Worm (Caenorhabditis elegans) whole organism, L4 larva: Measurements from ENCODE around the gene M03A1.3.

ENCODE experiments used
- D1046.2 ChIP-seq: fragments of 200-800 bp; sonication (Bioruptor generic); IDR thresholded peaks from 2 replicates; pipeline ENCODE4 v1.3.6; 2022; ENCODE audit warnings: missing genetic modification characterization, missing compliant biosample characterization
- F26F4.8 ChIP-seq: fragments of 200-800 bp; sonication (Bioruptor generic); conservative IDR thresholded peaks from 2 replicates; pipeline ENCODE4 v1.3.6; 2022; ENCODE audit warnings: missing genetic modification characterization, missing compliant biosample characterization
- F37D6.2 ChIP-seq: sonication (generic microtip); optimal IDR thresholded peaks from 2 replicates; lab custom pipeline; 2016; ENCODE audit warnings: mild to moderate bottlenecking, missing genetic modification characterization, missing compliant biosample characterization
- Y105C5A.15 ChIP-seq: fragments of 200-800 bp; sonication (Bioruptor generic); IDR thresholded peaks from 2 replicates; pipeline ENCODE4 v1.3.6; 2022; ENCODE audit warnings: missing genetic modification characterization, missing compliant biosample characterization
- aly-2 ChIP-seq: sonication (generic microtip); optimal IDR thresholded peaks from 2 replicates; lab custom pipeline; 2018; ENCODE audit warnings: missing biosample characterization, missing genetic modification characterization
- ama-1 ChIP-seq: fragments of 150-350 bp; optimal IDR thresholded peaks from 2 replicates; lab custom pipeline; 2014; ENCODE audit warnings: inconsistent platforms, mixed read lengths
- attf-4 ChIP-seq: sonication (generic microtip); optimal IDR thresholded peaks from 3 replicates; lab custom pipeline; 2017; ENCODE audit warnings: missing biosample characterization, missing genetic modification characterization
- ceh-28 ChIP-seq: fragments of 150-350 bp; optimal IDR thresholded peaks from 2 replicates; lab custom pipeline; 2014; ENCODE audit warnings: missing biosample characterization, missing genetic modification reagents, missing genetic modification characterization
- ceh-32 ChIP-seq: sonication (generic microtip); optimal IDR thresholded peaks from 2 replicates; lab custom pipeline; 2016; ENCODE audit warnings: mild to moderate bottlenecking, missing genetic modification characterization, missing compliant biosample characterization; ENCODE audit not compliant: poor library complexity
- ceh-62 ChIP-seq: sonication (generic microtip); optimal IDR thresholded peaks from 2 replicates; lab custom pipeline; 2017; ENCODE audit warnings: missing biosample characterization, missing genetic modification characterization
- ceh-82 ChIP-seq: sonication (generic microtip); optimal IDR thresholded peaks from 2 replicates; lab custom pipeline; 2017; ENCODE audit warnings: missing biosample characterization, missing genetic modification characterization
- ctbp-1 ChIP-seq: fragments of 200-800 bp; sonication (Bioruptor generic); IDR thresholded peaks from 2 replicates; pipeline ENCODE4 v1.3.6; 2022; ENCODE audit warnings: missing genetic modification reagents, missing genetic modification characterization, missing compliant biosample characterization
- daf-12 ChIP-seq: fragments of 150-350 bp; optimal IDR thresholded peaks from 2 replicates; lab custom pipeline; 2014; ENCODE audit warnings: missing biosample characterization, missing genetic modification reagents, missing genetic modification characterization
- daf-16 ChIP-seq, 3 experiments: sonication (generic microtip); optimal IDR thresholded peaks; 2 replicates each; lab custom pipeline; 2016 to 2017; ENCODE audit warnings: missing genetic modification characterization in 3 of 3, missing genetic modification reagents in 3 of 3, mild to moderate bottlenecking in 2 of 3, missing compliant biosample characterization in 2 of 3, missing biosample characterization in 1 of 3, moderate library complexity in 1 of 3
- daf-8 ChIP-seq: fragments of 200-800 bp; sonication (Bioruptor generic); IDR thresholded peaks from 2 replicates; pipeline ENCODE4 v1.3.6; 2022; ENCODE audit warnings: missing genetic modification characterization, missing compliant biosample characterization
- dmd-6 ChIP-seq: fragments of 200-800 bp; sonication (Bioruptor generic); IDR thresholded peaks from 2 replicates; pipeline ENCODE4 v1.3.6; 2022; ENCODE audit warnings: missing genetic modification reagents, missing genetic modification characterization, missing compliant biosample characterization
- duxl-1 ChIP-seq: sonication (generic microtip); optimal IDR thresholded peaks from 2 replicates; lab custom pipeline; 2016; ENCODE audit warnings: mild to moderate bottlenecking, missing genetic modification characterization, moderate library complexity, missing compliant biosample characterization; ENCODE audit not compliant: poor library complexity
- dve-1 ChIP-seq: sonication (generic microtip); optimal IDR thresholded peaks from 2 replicates; lab custom pipeline; 2017; ENCODE audit warnings: antibody characterized with exemption, mild to moderate bottlenecking, missing genetic modification characterization, missing compliant biosample characterization; ENCODE audit not compliant: insufficient read depth
- fkh-10 ChIP-seq: fragments of 150-350 bp; optimal IDR thresholded peaks from 2 replicates; lab custom pipeline; 2014; ENCODE audit warnings: missing biosample characterization, missing genetic modification reagents, missing genetic modification characterization
- hif-1 ChIP-seq, 2 experiments: sonication (generic microtip); optimal IDR thresholded peaks; 2 replicates each; lab custom pipeline; 2016 to 2017; ENCODE audit warnings: missing compliant biosample characterization in 2 of 2, missing genetic modification characterization in 2 of 2, missing genetic modification reagents in 2 of 2, missing genotype in 2 of 2, mild to moderate bottlenecking in 1 of 2
- hlh-30 ChIP-seq: sonication (generic microtip); optimal IDR thresholded peaks from 2 replicates; lab custom pipeline; 2017; ENCODE audit warnings: antibody characterized with exemption, mild to moderate bottlenecking, missing genetic modification characterization, missing compliant biosample characterization; ENCODE audit not compliant: insufficient read depth
- lim-7 ChIP-seq: fragments of 200-800 bp; sonication (Bioruptor generic); IDR thresholded peaks from 2 replicates; pipeline ENCODE4 v1.3.6; 2022; ENCODE audit warnings: missing genetic modification characterization, missing compliant biosample characterization
- lin-1 ChIP-seq: fragments of 200-800 bp; sonication (Bioruptor generic); IDR thresholded peaks from 2 replicates; pipeline ENCODE4 v1.3.6; 2022; ENCODE audit warnings: missing genetic modification reagents, missing genetic modification characterization, missing compliant biosample characterization
- lin-15B ChIP-seq: fragments of 150-350 bp; sonication (generic microtip); optimal IDR thresholded peaks from 3 replicates; lab custom pipeline; 2014; ENCODE audit warnings: missing biosample characterization, missing genetic modification characterization
- lin-29 ChIP-seq: fragments of 200-800 bp; sonication (Bioruptor generic); IDR thresholded peaks from 2 replicates; pipeline ENCODE4 v1.3.6; 2022; ENCODE audit warnings: missing genetic modification reagents, missing genetic modification characterization, missing compliant biosample characterization
- lin-39 ChIP-seq: fragments of 150-350 bp; optimal IDR thresholded peaks from 2 replicates; lab custom pipeline; 2014; ENCODE audit warnings: missing biosample characterization, missing genetic modification reagents, missing genetic modification characterization
- lir-3 ChIP-seq: sonication (generic microtip); optimal IDR thresholded peaks from 2 replicates; lab custom pipeline; 2016; ENCODE audit warnings: mild to moderate bottlenecking, missing genetic modification characterization, missing compliant biosample characterization
- lsy-2 ChIP-seq, 2 experiments: fragments of 150-350 bp in 1 of 2; sonication (generic microtip) in 1 of 2; optimal IDR thresholded peaks; 2 replicates each; lab custom pipeline; 2014 to 2017; ENCODE audit warnings: missing biosample characterization in 2 of 2, missing genetic modification characterization in 2 of 2
- madf-5 ChIP-seq, 2 experiments: fragments of 200-800 bp; sonication (Bioruptor generic); IDR thresholded peaks; 2 replicates each; pipeline ENCODE4 v1.3.6; 2022; ENCODE audit warnings: missing compliant biosample characterization in 2 of 2, missing genetic modification characterization in 2 of 2
- mdt-29 ChIP-seq: fragments of 200-800 bp; sonication (Bioruptor generic); IDR thresholded peaks from 2 replicates; pipeline ENCODE4 v1.3.6; 2022; ENCODE audit warnings: missing genetic modification reagents, missing genetic modification characterization, missing compliant biosample characterization
- mes-2 ChIP-seq: sonication (generic microtip); optimal IDR thresholded peaks from 2 replicates; lab custom pipeline; 2016; ENCODE audit warnings: missing genotype, mild to moderate bottlenecking, missing genetic modification characterization, missing compliant biosample characterization; ENCODE audit not compliant: poor library complexity, severe bottlenecking
- mxl-2 ChIP-seq: fragments of 200-800 bp; sonication (Bioruptor generic); conservative IDR thresholded peaks from 2 replicates; pipeline ENCODE4 v1.3.6; 2022; ENCODE audit warnings: missing genetic modification reagents, missing genetic modification characterization, missing compliant biosample characterization
- nhr-111 ChIP-seq: fragments of 200-800 bp; sonication (Bioruptor generic); optimal IDR thresholded peaks from 2 replicates; lab custom pipeline; 2018; ENCODE audit warnings: mild to moderate bottlenecking, missing genetic modification characterization, missing compliant biosample characterization
- nhr-237 ChIP-seq: sonication (generic microtip); optimal IDR thresholded peaks from 2 replicates; lab custom pipeline; 2017; ENCODE audit warnings: missing biosample characterization, missing genetic modification characterization
- nhr-25 ChIP-seq: sonication (generic microtip); optimal IDR thresholded peaks from 2 replicates; lab custom pipeline; 2017; ENCODE audit warnings: missing genetic modification characterization, mild to moderate bottlenecking, missing compliant biosample characterization, antibody characterized with exemption, moderate library complexity, borderline replicate concordance; ENCODE audit not compliant: insufficient read depth
- nhr-28 ChIP-seq: fragments of 150-350 bp; optimal IDR thresholded peaks from 2 replicates; lab custom pipeline; 2014; ENCODE audit warnings: missing biosample characterization, missing genetic modification characterization
- nhr-6 ChIP-seq: fragments of 150-350 bp; optimal IDR thresholded peaks from 2 replicates; lab custom pipeline; 2014; ENCODE audit warnings: missing biosample characterization, missing genetic modification characterization
- nhr-77 ChIP-seq: fragments of 150-350 bp; optimal IDR thresholded peaks from 2 replicates; lab custom pipeline; 2014; ENCODE audit warnings: missing biosample characterization, missing genetic modification characterization
- php-3 ChIP-seq: fragments of 200-800 bp; sonication (Bioruptor generic); IDR thresholded peaks from 2 replicates; pipeline ENCODE4 v1.3.6; 2022; ENCODE audit warnings: missing genetic modification reagents, missing genetic modification characterization, missing compliant biosample characterization
- rbr-2 ChIP-seq: sonication (generic microtip); optimal IDR thresholded peaks from 2 replicates; lab custom pipeline; 2016; ENCODE audit warnings: missing genotype, missing genetic modification characterization, missing compliant biosample characterization
- sdz-12 ChIP-seq: fragments of 200-800 bp; sonication (Bioruptor generic); optimal IDR thresholded peaks from 2 replicates; lab custom pipeline; 2018; ENCODE audit warnings: mild to moderate bottlenecking, missing genetic modification characterization, missing compliant biosample characterization
- set-16 ChIP-seq: fragments of 200-800 bp; sonication (Bioruptor generic); IDR thresholded peaks from 2 replicates; pipeline ENCODE4 v1.3.6; 2022; ENCODE audit warnings: missing genetic modification reagents, missing genetic modification characterization, missing compliant biosample characterization
- skn-1 ChIP-seq: fragments of 150-350 bp; optimal IDR thresholded peaks from 2 replicates; lab custom pipeline; 2014; ENCODE audit warnings: missing biosample characterization, missing genetic modification characterization
- spr-1 ChIP-seq: sonication (generic microtip); optimal IDR thresholded peaks from 2 replicates; lab custom pipeline; 2016; ENCODE audit warnings: mild to moderate bottlenecking, missing genetic modification characterization, missing compliant biosample characterization
- tra-1 ChIP-seq: fragments of 200-800 bp; sonication (Bioruptor generic); IDR thresholded peaks from 2 replicates; pipeline ENCODE4 v1.3.6; 2022; ENCODE audit warnings: missing genetic modification reagents, missing genetic modification characterization, missing compliant biosample characterization
- unc-130 ChIP-seq: sonication (generic microtip); optimal IDR thresholded peaks from 2 replicates; lab custom pipeline; 2016; ENCODE audit warnings: missing genetic modification reagents, missing genetic modification characterization, missing compliant biosample characterization
- zfp-2 ChIP-seq: sonication (generic microtip); optimal IDR thresholded peaks from 2 replicates; lab custom pipeline; 2016; ENCODE audit warnings: mild to moderate bottlenecking, missing genetic modification characterization, missing compliant biosample characterization
- zfp-3 ChIP-seq: fragments of 200-800 bp; sonication (Bioruptor generic); conservative IDR thresholded peaks from 2 replicates; pipeline ENCODE4 v1.3.6; 2022; ENCODE audit warnings: missing genetic modification reagents, missing genetic modification characterization, missing compliant biosample characterization
- zip-11 ChIP-seq: fragments of 200-800 bp; sonication (Bioruptor generic); IDR thresholded peaks from 2 replicates; pipeline ENCODE4 v1.3.6; 2022; ENCODE audit warnings: missing genetic modification characterization, missing compliant biosample characterization
- zip-2 ChIP-seq: fragments of 150-350 bp; optimal IDR thresholded peaks from 2 replicates; lab custom pipeline; 2014; ENCODE audit warnings: missing biosample characterization, missing genetic modification characterization
- ztf-7 ChIP-seq: fragments of 150-350 bp; optimal IDR thresholded peaks from 2 replicates; lab custom pipeline; 2014; ENCODE audit warnings: missing biosample characterization, missing genetic modification characterization

M03A1.3 gene

ce11 chrII:4603035-4603434 is 45.4 kb downstream of the M03A1.3 start, which contains the start of gene F35D11.4:
TSS of gene F35D11.4 (plus strand) at chrII:4603427.
- TF ChIP-seq lin-29 (GFP tag; lab: Robert Waterston, UW) (no peak), lir-3 (tag; lab: Kevin White, UChicago) (no peak), ctbp-1 (no peak), mxl-2 (0 out of 2 replicates have a peak, but pooled peaks have one; percentile 19), fkh-10 (GFP tag; lab: Kevin White, UChicago) (no peak), ztf-7 (tag; lab: Kevin White, UChicago) (no peak), zfp-3 (GFP tag; lab: Robert Waterston, UW) (no peak), Y105C5A.15 (GFP tag; lab: Robert Waterston, UW) (no peak), spr-1 (tag; lab: Kevin White, UChicago) (no peak), daf-8 (no peak), ceh-82 (tag; lab: Kevin White, UChicago) (no peak), sdz-12 (GFP tag; lab: Kevin White, UChicago) (no peak), D1046.2 (GFP tag; lab: Robert Waterston, UW) (no peak), nhr-6 (peak; percentile 78), nhr-25 (tag; lab: Kevin White, UChicago) (no peak), daf-12 (tag; lab: Kevin White, UChicago) (no peak), nhr-111 (GFP tag; lab: Kevin White, UChicago) (no peak), nhr-237 (no peak), unc-130 (GFP tag; lab: Kevin White, UChicago) (peak; percentile 89), F37D6.2 (tag; lab: Kevin White, UChicago) (peak; percentile 6), lin-39 (tag; lab: Kevin White, UChicago) (no peak), hlh-30 (peak; percentile 55), hif-1 (tag; optimal IDR thresholded peaks at IDR 0.05; lab: Kevin White, UChicago) (peak in 1 of 2 experiments; percentile 89), tra-1 (0 out of 2 replicates have a peak, but pooled peaks have one; percentile 35), dve-1 (tag; lab: Kevin White, UChicago) (peak; percentile 78), ceh-32 (tag; lab: Kevin White, UChicago) (no peak), skn-1 (tag; lab: Kevin White, UChicago) (no peak), daf-16 (GFP tag; optimal IDR thresholded peaks at IDR 0.05; lab: Kevin White, UChicago) (peak in 1 of 2 experiments; percentile 21), daf-16 (tag; optimal IDR thresholded peaks at IDR 0.05; lab: Kevin White, UChicago) (peak; percentile 65), lsy-2 (tag; optimal IDR thresholded peaks at IDR 0.05; lab: Kevin White, UChicago) (peak in 1 of 2 experiments; percentile 89), madf-5 (GFP tag; IDR thresholded peaks at IDR 0.05; lab: Robert Waterston, UW) (no peak; a peak in 1 of 4 replicates), ama-1 (lab: Kevin White, UChicago) (no peak), mes-2 (tag; lab: Kevin White, UChicago) (peak; percentile 99), set-16 (GFP tag; lab: Robert Waterston, UW) (no peak), lin-15B (tag; lab: Kevin White, UChicago) (no peak), aly-2 (tag; lab: Kevin White, UChicago) (no peak), nhr-77 (tag; lab: Kevin White, UChicago) (peak; percentile 53), zip-11 (GFP tag; lab: Robert Waterston, UW) (no peak), attf-4 (tag; lab: Kevin White, UChicago) (no peak), nhr-28 (tag; lab: Kevin White, UChicago) (peak; percentile 47), duxl-1 (tag; lab: Kevin White, UChicago) (peak; percentile 76), dmd-6 (GFP tag; lab: Robert Waterston, UW) (peak; percentile 82), ceh-28 (tag; lab: Kevin White, UChicago) (no peak), lin-1 (0 out of 2 replicates have a peak, but pooled peaks have one; percentile 20), ceh-62 (tag; lab: Kevin White, UChicago) (no peak), mdt-29 (GFP tag; lab: Robert Waterston, UW) (no peak), rbr-2 (peak; percentile 60), lim-7 (GFP tag; lab: Robert Waterston, UW) (no peak), zip-2 (tag; lab: Kevin White, UChicago) (no peak), F26F4.8 (no peak), php-3 (no peak), zfp-2 (tag; lab: Kevin White, UChicago) (no peak)
